Fruit fly (Drosophila melanogaster) whole organism, pupa: Measurements from ENCODE around the gene CG31517.

Source experiments
- CG10348 ChIP-seq: fragments of 200-800 bp; sonication (Bioruptor generic); IDR thresholded peaks from 2 replicates; pipeline ENCODE4 v1.3.6; 2022; ENCODE audit warnings: missing biosample characterization, missing genetic modification characterization
- CG15710 ChIP-seq: fragments of 200-800 bp; sonication (Bioruptor generic); optimal IDR thresholded peaks from 2 replicates; lab custom pipeline; 2018; ENCODE audit warnings: missing biosample characterization, mild to moderate bottlenecking, missing genetic modification characterization, moderate library complexity
- CG32121 ChIP-seq: fragments of 200-800 bp; sonication (Bioruptor generic); IDR thresholded peaks from 2 replicates; pipeline ENCODE4 v1.3.6; 2022; ENCODE audit warnings: missing biosample characterization, missing genetic modification characterization

- TF ChIP-seq CG32121 (GFP tag; lab: Robert Waterston, UW) (no peak), CG10348 (GFP tag; lab: Robert Waterston, UW) (no peak), CG15710 (tag; lab: Kevin White, UChicago) (peak; percentile 85)
Observed at dm6 chr3R:13921806-13922515, 26.3 kb upstream of the CG31517 start.
